Fruit fly (Drosophila melanogaster): ENCODE measurements around the gene CG13841.

CG13841 gene

dm6 chr3R:22793953-22794352 is 26.5 kb upstream of the CG13841 start (continued):
- TF ChIP-seq CG11504 (tag; optimal IDR thresholded peaks at IDR 0.05) = peak; percentile 68
- TF ChIP-seq bcd (GFP tag; optimal IDR thresholded peaks at IDR 0.05) = no peak
- TF ChIP-seq gsb (GFP tag; IDR thresholded peaks at IDR 0.05) = no peak
- no peak for TF ChIP-seq CG17912 (GFP tag; optimal IDR thresholded peaks at IDR 0.05)
- TF ChIP-seq lbe (GFP tag; optimal IDR thresholded peaks at IDR 0.05) = no peak
- TF ChIP-seq CG7271 (tag; optimal IDR thresholded peaks at IDR 0.05) = no peak
- TF ChIP-seq BtbVII (GFP tag; optimal IDR thresholded peaks at IDR 0.05) = no peak
- no peak for TF ChIP-seq odd (GFP tag; optimal IDR thresholded peaks at IDR 0.05)
- TF ChIP-seq CG2889 (GFP tag; IDR thresholded peaks at IDR 0.05) = no peak
- TF ChIP-seq vfl (GFP tag; optimal IDR thresholded peaks at IDR 0.05) = no peak
- no peak for TF ChIP-seq CG10462 (GFP tag; optimal IDR thresholded peaks at IDR 0.05)
- no peak for TF ChIP-seq CG14014 (GFP tag; IDR thresholded peaks at IDR 0.05)
- no peak for TF ChIP-seq CG17829 (tag; optimal IDR thresholded peaks at IDR 0.05)
- no peak for TF ChIP-seq tup (GFP tag; optimal IDR thresholded peaks at IDR 0.05)
- TF ChIP-seq CG11093 (GFP tag; IDR thresholded peaks at IDR 0.05) = no peak
- TF ChIP-seq btn (GFP tag; optimal IDR thresholded peaks at IDR 0.05) = no peak
- TF ChIP-seq dimm (GFP tag; IDR thresholded peaks at IDR 0.05) = no peak
- TF ChIP-seq CG42726 (GFP tag; IDR thresholded peaks at IDR 0.05; ENCODE audit: partially characterized antibody) = peak; percentile 76
- TF ChIP-seq zen2 (GFP tag; IDR thresholded peaks at IDR 0.05; ENCODE audit: partially characterized antibody) = no peak
- TF ChIP-seq CG9215 (GFP tag; IDR thresholded peaks at IDR 0.05) = no peak
- no peak for TF ChIP-seq CG8388 (GFP tag; optimal IDR thresholded peaks at IDR 0.05)
- TF ChIP-seq Dek (tag; optimal IDR thresholded peaks at IDR 0.05) = peak; percentile 64
- no peak for TF ChIP-seq tx (GFP tag; optimal IDR thresholded peaks at IDR 0.05)
- no peak for TF ChIP-seq Trl (optimal IDR thresholded peaks at IDR 0.05)
- no peak for TF ChIP-seq Trl (GFP tag; optimal IDR thresholded peaks at IDR 0.05)
- no peak for TF ChIP-seq NfI (GFP tag; optimal IDR thresholded peaks at IDR 0.05)
- TF ChIP-seq Rfx (GFP tag; IDR thresholded peaks at IDR 0.05) = no peak
- TF ChIP-seq CG15696 (tag; optimal IDR thresholded peaks at IDR 0.05) = no peak
- no peak for TF ChIP-seq CG16863 (GFP tag; optimal IDR thresholded peaks at IDR 0.05)
- no peak for TF ChIP-seq fu2 (GFP tag; optimal IDR thresholded peaks at IDR 0.05)
- no peak for TF ChIP-seq CG13296 (GFP tag; optimal IDR thresholded peaks at IDR 0.05)
- TF ChIP-seq CG34422 (GFP tag; IDR thresholded peaks at IDR 0.05) = no peak
- TF ChIP-seq CG17186 (GFP tag; optimal IDR thresholded peaks at IDR 0.05) = no peak
- no peak for TF ChIP-seq HLHmδ (GFP tag; optimal IDR thresholded peaks at IDR 0.05)
- TF ChIP-seq CG7372 (GFP tag; IDR thresholded peaks at IDR 0.05) = no peak
- no peak for TF ChIP-seq CG32767 (GFP tag; IDR thresholded peaks at IDR 0.05)
- TF ChIP-seq CG7963 (GFP tag; IDR thresholded peaks at IDR 0.05; ENCODE audit: partially characterized antibody) = 0 out of 3 replicates have a peak, but pooled peaks have one; percentile 25
- no peak for TF ChIP-seq caup (GFP tag; optimal IDR thresholded peaks at IDR 0.05; ENCODE audit: severe bottlenecking)
- TF ChIP-seq knrl (GFP tag; IDR thresholded peaks at IDR 0.05; ENCODE audit: partially characterized antibody) = peak; percentile 87
- no peak for TF ChIP-seq CG13624 (GFP tag; optimal IDR thresholded peaks at IDR 0.05)
- TF ChIP-seq CG12391 (tag; optimal IDR thresholded peaks at IDR 0.05) = no peak
- TF ChIP-seq CG16813 (GFP tag; IDR thresholded peaks at IDR 0.05; ENCODE audit: partially characterized antibody) = peak; percentile 60
- TF ChIP-seq gcm2 (GFP tag; optimal IDR thresholded peaks at IDR 0.05) = no peak
- no peak for TF ChIP-seq CG6175 (GFP tag; IDR thresholded peaks at IDR 0.05)
- no peak for TF ChIP-seq klu (GFP tag; IDR thresholded peaks at IDR 0.05)
- TF ChIP-seq bab2 (GFP tag; optimal IDR thresholded peaks at IDR 0.05) = no peak
- no peak for TF ChIP-seq lov (optimal IDR thresholded peaks at IDR 0.05)
- no peak for TF ChIP-seq lov (GFP tag; IDR thresholded peaks at IDR 0.05)
- no peak for TF ChIP-seq Mad (GFP tag; optimal IDR thresholded peaks at IDR 0.05)
- no peak for TF ChIP-seq CG17612 (GFP tag; IDR thresholded peaks at IDR 0.05)
- no peak for TF ChIP-seq crol (GFP tag; IDR thresholded peaks at IDR 0.05)
- no peak for TF ChIP-seq Antp (GFP tag; optimal IDR thresholded peaks at IDR 0.05)
